Worm (Caenorhabditis elegans): ENCODE data around the gene rps-22.

rps-22 gene

DNA sequence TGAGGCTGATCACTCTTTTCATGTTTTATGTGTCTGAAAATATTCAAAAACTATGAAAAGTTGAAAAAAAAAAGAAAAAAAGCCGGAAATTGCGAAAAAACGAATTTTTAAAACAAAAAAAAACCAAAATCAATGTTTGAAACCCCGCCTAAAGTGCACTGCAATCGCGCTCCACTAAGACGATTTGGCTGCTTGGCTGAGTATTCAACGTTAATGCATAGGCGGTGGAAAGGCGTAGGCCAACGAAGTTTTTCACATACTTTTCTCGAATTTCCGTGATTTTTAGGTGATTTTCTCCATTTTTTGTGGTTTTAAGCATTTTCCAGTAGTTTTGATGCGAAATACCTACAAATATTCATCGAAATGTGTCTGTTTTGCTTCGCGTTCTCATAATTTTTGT, at the start of gene rps-22, which contains the start of gene polh-1:
rps-22 (plus strand) TSS at position 300 of the 400 bp plus-strand sequence.
polh-1 (minus strand) TSS at position 34 of the 400 bp plus-strand sequence.
- no peak for TF ChIP-seq elt-1 (tag; optimal IDR thresholded peaks at IDR 0.05)
- no peak for TF ChIP-seq unc-39 (tag; optimal IDR thresholded peaks at IDR 0.05)
- TF ChIP-seq snpc-4 (tag; optimal IDR thresholded peaks at IDR 0.05) = peak; percentile 73
- peak; percentile 72 for TF ChIP-seq ama-1 (optimal IDR thresholded peaks at IDR 0.05)
- TF ChIP-seq C34F6.9 (tag; optimal IDR thresholded peaks at IDR 0.05) = peak; percentile 95
- no peak for TF ChIP-seq R02D3.7 (tag; optimal IDR thresholded peaks at IDR 0.05)
- TF ChIP-seq unc-62 (GFP tag; optimal IDR thresholded peaks at IDR 0.05) = no peak
- peak; percentile 95 for TF ChIP-seq crh-2 (tag; optimal IDR thresholded peaks at IDR 0.05)
- peak; percentile 98 for TF ChIP-seq gmeb-1 (tag; optimal IDR thresholded peaks at IDR 0.05)
- TF ChIP-seq ceh-16 (tag; optimal IDR thresholded peaks at IDR 0.05) = peak; percentile 44
- no peak for TF ChIP-seq nhr-12 (tag; optimal IDR thresholded peaks at IDR 0.05)
- TF ChIP-seq skn-1 (tag; optimal IDR thresholded peaks at IDR 0.05) = no peak
- peak; percentile 97 for TF ChIP-seq lin-13 (GFP tag; optimal IDR thresholded peaks at IDR 0.05)
- no peak for TF ChIP-seq mbf-1 (tag; optimal IDR thresholded peaks at IDR 0.05)
- TF ChIP-seq nhr-25 (tag; optimal IDR thresholded peaks at IDR 0.05) = peak; percentile 90
- peak; percentile 77 to 95 for TF ChIP-seq lsy-2 (tag; optimal IDR thresholded peaks at IDR 0.05)
- TF ChIP-seq sem-4 (tag; optimal IDR thresholded peaks at IDR 0.05) = peak; percentile 78
- TF ChIP-seq elt-3 (tag; optimal IDR thresholded peaks at IDR 0.05) = no peak
- peak; percentile 98 for TF ChIP-seq unc-55 (GFP tag; optimal IDR thresholded peaks at IDR 0.05)
- TF ChIP-seq ceh-82 (tag; optimal IDR thresholded peaks at IDR 0.05) = peak; percentile 70
- no peak for TF ChIP-seq nhr-23 (tag; optimal IDR thresholded peaks at IDR 0.05)
- peak; percentile 42 for TF ChIP-seq nhr-237 (tag; optimal IDR thresholded peaks at IDR 0.05)
- TF ChIP-seq F13H6.1 (tag; optimal IDR thresholded peaks at IDR 0.05) = peak; percentile 81
- no peak for TF ChIP-seq Y55F3AM.14 (GFP tag; optimal IDR thresholded peaks at IDR 0.05)
- TF ChIP-seq sma-9 (GFP tag; optimal IDR thresholded peaks at IDR 0.05) = peak; percentile 92
- TF ChIP-seq sma-9 (tag; optimal IDR thresholded peaks at IDR 0.05) = no peak
- no peak for TF ChIP-seq nhr-10 (tag; optimal IDR thresholded peaks at IDR 0.05)
- no peak for TF ChIP-seq nhr-11 (tag; optimal IDR thresholded peaks at IDR 0.05)
- TF ChIP-seq sma-3 (GFP tag; optimal IDR thresholded peaks at IDR 0.05) = peak; percentile 85
- TF ChIP-seq mdl-1 (tag; optimal IDR thresholded peaks at IDR 0.05) = no peak
- TF ChIP-seq ztf-4 (tag; optimal IDR thresholded peaks at IDR 0.05) = peak; percentile 50
- TF ChIP-seq nhr-6 (tag; optimal IDR thresholded peaks at IDR 0.05) = peak; percentile 80
- TF ChIP-seq lin-39 (tag; optimal IDR thresholded peaks at IDR 0.05) = peak; percentile 60
- peak; percentile 76 for TF ChIP-seq fos-1 (tag; optimal IDR thresholded peaks at IDR 0.05)
- TF ChIP-seq zag-1 (tag; optimal IDR thresholded peaks at IDR 0.05) = peak; percentile 77
- TF ChIP-seq blmp-1 (tag; optimal IDR thresholded peaks at IDR 0.05; ENCODE audit: insufficient read depth) = peak; percentile 64
- TF ChIP-seq ztf-1 (GFP tag; conservative IDR thresholded peaks at IDR 0.05) = no peak
- no peak for TF ChIP-seq alr-1 (tag; optimal IDR thresholded peaks at IDR 0.05)
- TF ChIP-seq nhr-77 (tag; optimal IDR thresholded peaks at IDR 0.05) = no peak
- peak; percentile 97 for TF ChIP-seq nhr-129 (tag; optimal IDR thresholded peaks at IDR 0.05)
- TF ChIP-seq dmd-4 (tag; optimal IDR thresholded peaks at IDR 0.05) = no peak
- peak; percentile 57 for TF ChIP-seq ZK546.5 (tag; optimal IDR thresholded peaks at IDR 0.05)
- peak; percentile 88 for TF ChIP-seq lin-11 (tag; optimal IDR thresholded peaks at IDR 0.05)
- no peak for TF ChIP-seq peb-1 (tag; optimal IDR thresholded peaks at IDR 0.05)
- peak; percentile 77 for TF ChIP-seq mab-5 (tag; optimal IDR thresholded peaks at IDR 0.05)
- peak; percentile 86 for TF ChIP-seq nhr-21 (tag; optimal IDR thresholded peaks at IDR 0.05)
- TF ChIP-seq egl-27 (tag; optimal IDR thresholded peaks at IDR 0.05) = peak; percentile 11
- no peak for TF ChIP-seq ztf-11 (tag; optimal IDR thresholded peaks at IDR 0.05)
- no peak for TF ChIP-seq aly-2 (tag; optimal IDR thresholded peaks at IDR 0.05)

Measured in whole organism, L2 larva.